Worm (Caenorhabditis elegans): ENCODE results near the gene rif-1.2.

The rif-1.2 gene

DNA sequence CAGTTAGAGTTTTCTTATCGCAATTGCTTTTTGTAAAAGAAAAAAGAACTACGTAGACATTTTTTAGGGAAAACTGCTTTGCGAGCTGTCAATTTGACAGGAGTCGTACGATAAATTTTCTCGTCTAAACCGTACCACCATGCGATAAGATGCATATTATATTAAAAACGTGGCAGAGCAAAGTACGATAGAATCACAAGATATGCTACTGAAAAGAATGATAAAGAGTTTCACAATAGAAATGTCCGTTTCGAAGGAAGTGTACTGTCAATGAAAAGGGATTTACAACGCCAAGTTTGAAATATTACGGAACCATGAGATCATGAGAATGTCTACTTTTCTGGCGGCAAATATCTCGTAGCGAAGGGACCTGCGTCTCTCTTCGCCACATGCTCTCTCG, 6.4 kb downstream of the rif-1.2 start, which contains the start of gene F19H6.5:
Gene F19H6.5 (minus strand): TSS at position 101 of the 400 bp plus-strand sequence.
- TF ChIP-seq nhr-11 (tag; optimal IDR thresholded peaks at IDR 0.05) (no peak), F10B5.3 (tag; optimal IDR thresholded peaks at IDR 0.05) (no peak), F26F4.8 (GFP tag; conservative IDR thresholded peaks at IDR 0.05) (no peak), T26A8.4 (GFP tag; IDR thresholded peaks at IDR 0.05) (no peak), unc-62 (GFP tag; optimal IDR thresholded peaks at IDR 0.05 in 1 of 2) (no peak), unc-62 (tag; optimal IDR thresholded peaks at IDR 0.05) (no peak), fkh-10 (GFP tag; optimal IDR thresholded peaks at IDR 0.05) (no peak), zip-11 (GFP tag; IDR thresholded peaks at IDR 0.05) (no peak), ceh-44 (GFP tag; IDR thresholded peaks at IDR 0.05) (no peak), ceh-62 (tag; optimal IDR thresholded peaks at IDR 0.05) (no peak), php-3 (GFP tag; IDR thresholded peaks at IDR 0.05) (no peak), gei-8 (GFP tag; optimal IDR thresholded peaks at IDR 0.05) (no peak), nhr-28 (tag; optimal IDR thresholded peaks at IDR 0.05) (no peak), egl-43 (GFP tag; IDR thresholded peaks at IDR 0.05) (no peak), nhr-10 (tag; optimal IDR thresholded peaks at IDR 0.05) (no peak), ZK546.5 (tag; optimal IDR thresholded peaks at IDR 0.05) (no peak), dve-1 (tag; optimal IDR thresholded peaks at IDR 0.05; ENCODE audit: insufficient read depth) (no peak), nhr-77 (tag; optimal IDR thresholded peaks at IDR 0.05) (no peak), nhr-42 (GFP tag; IDR thresholded peaks at IDR 0.05) (no peak), D1046.2 (GFP tag; IDR thresholded peaks at IDR 0.05) (no peak), fos-1 (tag; optimal IDR thresholded peaks at IDR 0.05) (no peak)

DNA sequence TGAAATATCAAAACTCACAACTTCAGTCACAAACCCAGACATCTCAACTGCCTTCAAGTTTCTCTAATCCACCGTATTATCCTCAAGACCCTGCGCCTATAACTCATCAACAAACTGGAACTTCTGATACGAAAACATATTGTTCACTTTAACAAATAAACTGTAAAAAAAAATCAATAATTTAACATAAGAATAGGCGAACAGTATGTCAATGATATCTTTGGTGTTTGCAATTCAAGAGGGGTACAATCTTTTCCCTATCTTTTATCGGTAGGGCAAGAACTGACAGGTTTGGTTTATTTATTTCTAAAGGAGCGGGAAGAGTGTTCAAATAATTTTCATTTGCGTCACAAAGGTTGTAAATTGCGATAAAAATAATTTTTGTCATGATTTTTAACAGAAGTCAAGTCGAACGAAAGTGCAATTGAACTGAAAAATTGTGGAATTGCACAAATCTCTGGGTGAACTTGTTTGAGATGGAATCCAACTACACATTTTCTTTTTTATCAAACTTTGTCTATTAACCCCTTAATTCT, 8.2 kb downstream of the rif-1.2 start:
- TF ChIP-seq ztf-7 (tag; optimal IDR thresholded peaks at IDR 0.05) (peak; percentile 95), arid-1 (GFP tag; conservative IDR thresholded peaks at IDR 0.05) (peak; percentile 76), ceh-28 (tag; optimal IDR thresholded peaks at IDR 0.05) (peak; percentile 98), Y105C5A.15 (GFP tag; IDR thresholded peaks at IDR 0.05) (peak; percentile 70; the same call in 1 of the 2 replicates), D1046.2 (GFP tag; IDR thresholded peaks at IDR 0.05) (peak; percentile 87; the same call in 1 of the 2 replicates), mdl-1 (tag; optimal IDR thresholded peaks at IDR 0.05) (peak; percentile 87 to 89), ZK337.2 (GFP tag; IDR thresholded peaks at IDR 0.05) (peak; percentile 83; the same call in 1 of the 2 replicates), hif-1 (tag; optimal IDR thresholded peaks at IDR 0.05) (peak; percentile 71 to 85), nhr-111 (GFP tag; optimal IDR thresholded peaks at IDR 0.05) (no peak), egl-27 (tag; optimal IDR thresholded peaks at IDR 0.05) (peak; percentile 69), ctbp-1 (GFP tag; IDR thresholded peaks at IDR 0.05) (peak; percentile 98), madf-5 (GFP tag; IDR thresholded peaks at IDR 0.05) (peak in 1 of 2 experiments; percentile 85; a peak in 1 of 4 replicates), nhr-11 (tag; optimal IDR thresholded peaks at IDR 0.05) (peak; percentile 97), zfp-2 (tag; optimal IDR thresholded peaks at IDR 0.05) (peak; percentile 76), rbr-2 (tag; optimal IDR thresholded peaks at IDR 0.05) (peak; percentile 99), R02D3.7 (tag; optimal IDR thresholded peaks at IDR 0.05) (peak; percentile 32), aly-2 (tag; optimal IDR thresholded peaks at IDR 0.05) (no peak), cey-2 (tag; optimal IDR thresholded peaks at IDR 0.05; ENCODE audit: borderline replicate concordance, insufficient read depth) (peak; percentile 86), attf-4 (tag; optimal IDR thresholded peaks at IDR 0.05) (peak; percentile 50), ZK546.5 (tag; optimal IDR thresholded peaks at IDR 0.05) (peak; percentile 29 to 68), zip-11 (GFP tag; IDR thresholded peaks at IDR 0.05) (no peak), madf-9 (GFP tag; conservative IDR thresholded peaks at IDR 0.05) (peak; percentile 95), saeg-2 (GFP tag; IDR thresholded peaks at IDR 0.05) (peak; percentile 93), ceh-44 (GFP tag; IDR thresholded peaks at IDR 0.05) (0 out of 2 replicates have a peak, but pooled peaks have one; percentile 32), jun-1 (tag; optimal IDR thresholded peaks at IDR 0.05) (peak; percentile 99), mdt-29 (GFP tag; IDR thresholded peaks at IDR 0.05) (peak; percentile 92), dmd-8 (GFP tag; IDR thresholded peaks at IDR 0.05) (0 out of 2 replicates have a peak, but pooled peaks have one; percentile 5), nhr-102 (tag; optimal IDR thresholded peaks at IDR 0.05) (peak; percentile 99), F49E8.2 (tag; optimal IDR thresholded peaks at IDR 0.05; ENCODE audit: borderline replicate concordance) (peak; percentile 39), snpc-4 (tag; optimal IDR thresholded peaks at IDR 0.05) (peak; percentile 50), unc-130 (GFP tag; optimal IDR thresholded peaks at IDR 0.05) (no peak), ceh-62 (tag; optimal IDR thresholded peaks at IDR 0.05) (peak; percentile 40), daf-16 (GFP tag; optimal IDR thresholded peaks at IDR 0.05) (peak; percentile 94 to 99), daf-16 (tag; optimal IDR thresholded peaks at IDR 0.05) (peak; percentile 99), Y5F2A.4 (GFP tag; optimal IDR thresholded peaks at IDR 0.05) (peak; percentile 90)
